Fruit fly (Drosophila melanogaster) whole organism, adult: ENCODE results near the gene CG10163.

Experiments
- CG12768 ChIP-seq: fragments of 200-800 bp; sonication (Bioruptor generic); optimal IDR thresholded peaks from 2 replicates; lab custom pipeline; 2017; ENCODE audit warnings: missing biosample characterization, missing genetic modification characterization, mild to moderate bottlenecking, moderate library complexity, missing genetic modification reagents
- CG14711 ChIP-seq: fragments of 200-800 bp; sonication (Bioruptor generic); optimal IDR thresholded peaks from 2 replicates; lab custom pipeline; 2018; ENCODE audit warnings: missing biosample characterization, mild to moderate bottlenecking, missing genetic modification characterization, moderate library complexity
- CG33017 ChIP-seq: fragments of 200-800 bp; sonication (Bioruptor generic); optimal IDR thresholded peaks from 2 replicates; lab custom pipeline; 2018; ENCODE audit warnings: missing biosample characterization, mild to moderate bottlenecking, missing genetic modification characterization, moderate library complexity
- CG7101 ChIP-seq: fragments of 200-800 bp; sonication (Bioruptor generic); optimal IDR thresholded peaks from 2 replicates; lab custom pipeline; 2018; ENCODE audit warnings: missing biosample characterization, mild to moderate bottlenecking, missing genetic modification characterization, moderate library complexity
- Clk ChIP-seq: fragments of 200-800 bp; sonication (Bioruptor generic); optimal IDR thresholded peaks from 2 replicates; lab custom pipeline; 2017; ENCODE audit warnings: missing biosample characterization, missing genetic modification characterization
- Mnt ChIP-seq: fragments of 200-800 bp; sonication (Bioruptor generic); optimal IDR thresholded peaks from 2 replicates; lab custom pipeline; 2016; ENCODE audit warnings: missing biosample characterization, mild to moderate bottlenecking, missing genetic modification characterization
- bab1 ChIP-seq: fragments of 200-800 bp; sonication (Bioruptor generic); optimal IDR thresholded peaks from 3 replicates; lab custom pipeline; 2019; ENCODE audit warnings: missing biosample characterization, mild to moderate bottlenecking, missing genetic modification characterization, moderate library complexity
- kay ChIP-seq: fragments of 200-800 bp; sonication (Bioruptor generic); peaks from one replicate; lab custom pipeline; 2016; ENCODE audit warnings: missing biosample characterization, missing genetic modification characterization, borderline replicate concordance
- ovo ChIP-seq: fragments of 200-800 bp; sonication (Bioruptor generic); optimal IDR thresholded peaks from 2 replicates; lab custom pipeline; 2016; ENCODE audit warnings: missing biosample characterization, missing genetic modification characterization

dm6 chr3L:6256408-6257188 lies 2.0 kb downstream of the CG10163 start, which contains the start of gene Best2:
- TF ChIP-seq ovo (GFP tag; lab: Kevin White, UChicago) (peak; percentile 69), CG7101 (tag; lab: Kevin White, UChicago) (peak; percentile 93), kay (peak; percentile 65), bab1 (peak; percentile 99), CG12768 (GFP tag; lab: Kevin White, UChicago) (peak; percentile 85), CG14711 (peak; percentile 82), Clk (GFP tag; lab: Kevin White, UChicago) (peak; percentile 14), Mnt (peak; percentile 31), CG33017 (tag; lab: Kevin White, UChicago) (peak; percentile 82)
